Fruit fly (Drosophila melanogaster): ENCODE data around the gene CG9119.

DNA sequence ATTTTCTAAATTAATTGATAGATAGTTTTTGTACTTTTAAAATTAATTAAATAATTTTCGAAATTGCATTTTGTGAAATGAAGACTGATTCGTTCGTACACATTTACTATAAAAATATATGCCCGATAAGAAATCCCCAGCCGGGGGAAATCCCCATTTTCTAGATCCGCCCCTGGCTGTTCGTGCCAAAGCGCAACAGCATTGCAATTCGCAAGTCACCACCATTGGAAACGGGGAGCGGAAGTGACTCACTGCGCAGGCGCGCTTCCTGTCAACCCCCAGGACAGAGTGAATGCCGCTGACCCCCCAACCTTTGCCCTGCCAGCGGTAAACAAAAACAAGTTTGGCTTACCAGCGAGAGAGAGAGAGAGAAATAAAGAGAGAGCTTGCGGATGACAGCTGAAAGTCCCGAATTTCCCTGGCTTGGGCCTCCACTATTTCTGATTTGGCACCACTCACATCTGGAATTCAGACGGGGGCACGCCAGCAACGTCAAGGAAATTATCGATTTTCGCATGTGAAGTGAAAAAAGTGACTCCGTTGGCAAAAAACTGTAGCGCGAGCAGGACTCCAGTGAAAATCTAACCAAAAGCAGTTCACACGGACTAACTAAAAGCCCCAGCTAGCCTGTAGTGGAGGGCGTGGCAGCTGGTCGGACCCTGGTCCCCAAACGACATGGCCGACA is 8.6 kb downstream of the CG9119 start, which contains the start of gene Aplip1:
- TF ChIP-seq kay (GFP tag; ENCODE audit: borderline replicate concordance) (no peak), bab1 (GFP tag; optimal IDR thresholded peaks at IDR 0.05) (no peak), tj (GFP tag; optimal IDR thresholded peaks at IDR 0.05) (no peak), pad (GFP tag; optimal IDR thresholded peaks at IDR 0.05) (no peak), cic (GFP tag; optimal IDR thresholded peaks at IDR 0.05) (no peak), toe (GFP tag; optimal IDR thresholded peaks at IDR 0.05) (peak; percentile 28), CG7101 (tag; optimal IDR thresholded peaks at IDR 0.05) (no peak), CG1620 (GFP tag; optimal IDR thresholded peaks at IDR 0.05) (no peak), Clk (GFP tag; optimal IDR thresholded peaks at IDR 0.05) (no peak), CG33017 (tag; optimal IDR thresholded peaks at IDR 0.05) (no peak), CG5204 (GFP tag; optimal IDR thresholded peaks at IDR 0.05) (no peak), Crg-1 (GFP tag; optimal IDR thresholded peaks at IDR 0.05) (no peak), CG12768 (GFP tag; optimal IDR thresholded peaks at IDR 0.05) (no peak)

All from whole organism, adult.